Fruit fly (Drosophila melanogaster) whole organism, prepupa: ENCODE results near the gene CG32284.
A peak's percentile ranks its signal among the peaks of the same experiment; 100 is the strongest.

Source experiments
- Blimp-1 ChIP-seq: fragments of 200-800 bp; sonication (Bioruptor generic); optimal IDR thresholded peaks from 3 replicates; lab custom pipeline; 2017; ENCODE audit warnings: missing biosample characterization, missing genetic modification characterization, mild to moderate bottlenecking, moderate library complexity, missing genetic modification reagents
- CG10631 ChIP-seq: fragments of 200-800 bp; sonication (Bioruptor generic); optimal IDR thresholded peaks from 2 replicates; lab custom pipeline; 2016; ENCODE audit warnings: missing biosample characterization, missing genetic modification characterization
- CG10669 ChIP-seq: fragments of 200-800 bp; sonication (Bioruptor generic); optimal IDR thresholded peaks from 3 replicates; lab custom pipeline; 2018; ENCODE audit warnings: missing biosample characterization, mild to moderate bottlenecking, missing genetic modification characterization, moderate library complexity
- CG11294 ChIP-seq: fragments of 200-800 bp; sonication (Bioruptor generic); IDR thresholded peaks from 2 replicates; pipeline ENCODE4 v1.3.6; 2022; ENCODE audit warnings: missing biosample characterization, missing genetic modification characterization
- CG11762 ChIP-seq: fragments of 200-800 bp; sonication (Bioruptor generic); optimal IDR thresholded peaks from 3 replicates; lab custom pipeline; 2016; ENCODE audit warnings: missing biosample characterization, missing genetic modification characterization; ENCODE audit not compliant: insufficient read depth
- CG11902 ChIP-seq: fragments of 200-800 bp; sonication (Bioruptor generic); optimal IDR thresholded peaks from 3 replicates; lab custom pipeline; 2016; ENCODE audit warnings: missing biosample characterization, missing genetic modification characterization
- CG15336 ChIP-seq: fragments of 200-800 bp; sonication (Bioruptor generic); IDR thresholded peaks from 2 replicates; pipeline ENCODE4 v1.3.6; 2022; ENCODE audit warnings: missing biosample characterization, missing genetic modification characterization
- CG1621 ChIP-seq: fragments of 200-800 bp; sonication (Bioruptor generic); optimal IDR thresholded peaks from 3 replicates; lab custom pipeline; 2018; ENCODE audit warnings: missing biosample characterization, mild to moderate bottlenecking, missing genetic modification characterization
- CG16779 ChIP-seq: fragments of 200-800 bp; sonication (Bioruptor generic); optimal IDR thresholded peaks from 3 replicates; lab custom pipeline; 2017; ENCODE audit warnings: missing biosample characterization, mild to moderate bottlenecking, missing genetic modification characterization
- CG3032 ChIP-seq: fragments of 200-800 bp; optimal IDR thresholded peaks from 2 replicates; lab custom pipeline; 2019; ENCODE audit warnings: missing biosample characterization, mild to moderate bottlenecking, missing genetic modification characterization, moderate library complexity
- CG32006 ChIP-seq: fragments of 200-800 bp; sonication (Bioruptor generic); optimal IDR thresholded peaks from 3 replicates; lab custom pipeline; 2017; ENCODE audit warnings: missing biosample characterization, mild to moderate bottlenecking, missing genetic modification characterization
- CG34406 ChIP-seq: fragments of 200-800 bp; sonication (Bioruptor generic); optimal IDR thresholded peaks from 3 replicates; lab custom pipeline; 2016; ENCODE audit warnings: missing biosample characterization, missing genetic modification characterization
- CG3919 ChIP-seq: fragments of 200-800 bp; sonication (Bioruptor generic); optimal IDR thresholded peaks from 3 replicates; lab custom pipeline; 2016; ENCODE audit warnings: missing biosample characterization, missing genetic modification characterization
- CG4318 ChIP-seq: fragments of 200-800 bp; sonication (Bioruptor generic); optimal IDR thresholded peaks from 3 replicates; lab custom pipeline; 2017; ENCODE audit warnings: missing biosample characterization, mild to moderate bottlenecking, missing genetic modification characterization
- CG6808 ChIP-seq: fragments of 200-800 bp; sonication (Bioruptor generic); optimal IDR thresholded peaks from 3 replicates; lab custom pipeline; 2017; ENCODE audit warnings: missing biosample characterization, missing genetic modification characterization, mild to moderate bottlenecking, moderate library complexity, missing genetic modification reagents
- CG6854 ChIP-seq: fragments of 200-800 bp; sonication (Bioruptor generic); optimal IDR thresholded peaks from 2 replicates; lab custom pipeline; 2017; ENCODE audit warnings: missing biosample characterization, mild to moderate bottlenecking, missing genetic modification characterization
- CG7368 ChIP-seq: fragments of 200-800 bp; sonication (Bioruptor generic); optimal IDR thresholded peaks from 3 replicates; lab custom pipeline; 2016; ENCODE audit warnings: missing biosample characterization, missing genetic modification characterization
- CG8119 ChIP-seq: fragments of 200-800 bp; sonication (Bioruptor generic); IDR thresholded peaks from 3 replicates; pipeline ENCODE4 v1.3.6; 2022; ENCODE audit warnings: missing biosample characterization, missing genetic modification characterization
- CG8319 ChIP-seq: fragments of 200-800 bp; sonication (Bioruptor generic); optimal IDR thresholded peaks from 3 replicates; lab custom pipeline; 2016; ENCODE audit warnings: missing biosample characterization, missing genetic modification characterization
- CG9139 ChIP-seq: fragments of 200-800 bp; sonication (Bioruptor generic); optimal IDR thresholded peaks from 3 replicates; lab custom pipeline; 2017; ENCODE audit warnings: missing biosample characterization, mild to moderate bottlenecking, missing genetic modification characterization
- Eip75B ChIP-seq: fragments of 200-800 bp; sonication (Bioruptor generic); optimal IDR thresholded peaks from 3 replicates; lab custom pipeline; 2016; ENCODE audit warnings: missing biosample characterization, missing genetic modification characterization
- Eip93F ChIP-seq: fragments of 200-800 bp; sonication (Bioruptor generic); optimal IDR thresholded peaks from 2 replicates; lab custom pipeline; 2016; ENCODE audit warnings: missing biosample characterization, mild to moderate bottlenecking, missing genetic modification characterization
- Ets21C ChIP-seq: fragments of 200-800 bp; sonication (Bioruptor generic); optimal IDR thresholded peaks from 3 replicates; lab custom pipeline; 2016; ENCODE audit warnings: missing biosample characterization, missing genetic modification characterization
- Ets96B ChIP-seq: fragments of 200-800 bp; optimal IDR thresholded peaks from 2 replicates; lab custom pipeline; 2019; ENCODE audit warnings: missing biosample characterization, mild to moderate bottlenecking, missing genetic modification characterization, moderate library complexity
- Gug ChIP-seq: fragments of 200-800 bp; sonication (Bioruptor generic); IDR thresholded peaks from 2 replicates; pipeline ENCODE4 v1.3.6; 2022; ENCODE audit warnings: missing biosample characterization, missing genetic modification characterization
- Hr38 ChIP-seq: sonication (Bioruptor generic); optimal IDR thresholded peaks from 2 replicates; lab custom pipeline; 2016; ENCODE audit warnings: missing biosample characterization, missing genetic modification characterization
- Hr39 ChIP-seq: fragments of 200-800 bp; sonication (Bioruptor generic); optimal IDR thresholded peaks from 2 replicates; lab custom pipeline; 2016; ENCODE audit warnings: missing biosample characterization, missing genetic modification characterization
- Hr4 ChIP-seq: fragments of 200-800 bp; sonication (Bioruptor generic); optimal IDR thresholded peaks from 3 replicates; lab custom pipeline; 2016; ENCODE audit warnings: missing biosample characterization, missing genetic modification characterization
- Lpt ChIP-seq: fragments of 200-800 bp; sonication (Bioruptor generic); optimal IDR thresholded peaks from 3 replicates; lab custom pipeline; 2016; ENCODE audit warnings: missing biosample characterization, missing genetic modification characterization
- Met ChIP-seq: fragments of 200-800 bp; sonication (Bioruptor generic); optimal IDR thresholded peaks from 3 replicates; lab custom pipeline; 2016; ENCODE audit warnings: missing biosample characterization, missing genetic modification characterization
- Smox ChIP-seq: fragments of 200-800 bp; sonication (Bioruptor generic); optimal IDR thresholded peaks from 3 replicates; lab custom pipeline; 2016; ENCODE audit warnings: missing biosample characterization, missing genetic modification characterization
- Sox102F ChIP-seq: fragments of 200-800 bp; sonication (Bioruptor generic); optimal IDR thresholded peaks from 2 replicates; lab custom pipeline; 2016; ENCODE audit warnings: missing biosample characterization, mild to moderate bottlenecking, missing genetic modification characterization
- Sox15 ChIP-seq: fragments of 200-800 bp; sonication (Bioruptor generic); optimal IDR thresholded peaks from 3 replicates; lab custom pipeline; 2016; ENCODE audit warnings: missing biosample characterization, missing genetic modification characterization
- achi ChIP-seq: fragments of 200-800 bp; sonication (Bioruptor generic); optimal IDR thresholded peaks from 3 replicates; lab custom pipeline; 2016; ENCODE audit warnings: missing biosample characterization, missing genetic modification characterization
- acj6 ChIP-seq: fragments of 200-800 bp; sonication (Bioruptor generic); optimal IDR thresholded peaks from 3 replicates; lab custom pipeline; 2016; ENCODE audit warnings: missing biosample characterization, missing genetic modification characterization
- dac ChIP-seq: fragments of 200-800 bp; sonication (Bioruptor generic); optimal IDR thresholded peaks from 2 replicates; lab custom pipeline; 2017; ENCODE audit warnings: missing biosample characterization, mild to moderate bottlenecking, missing genetic modification characterization
- dsx ChIP-seq: fragments of 200-800 bp; optimal IDR thresholded peaks from 3 replicates; lab custom pipeline; 2019; ENCODE audit warnings: missing biosample characterization, mild to moderate bottlenecking, missing genetic modification characterization, moderate library complexity; ENCODE audit not compliant: poor library complexity, severe bottlenecking
- eg ChIP-seq: fragments of 200-800 bp; sonication (Bioruptor generic); IDR thresholded peaks from 3 replicates; pipeline ENCODE4 v1.3.6; 2022; ENCODE audit warnings: missing biosample characterization, missing genetic modification characterization
- esn ChIP-seq: fragments of 200-800 bp; sonication (Bioruptor generic); optimal IDR thresholded peaks from 2 replicates; lab custom pipeline; 2016; ENCODE audit warnings: missing biosample characterization, mild to moderate bottlenecking, missing genetic modification characterization, moderate library complexity
- fd59A ChIP-seq: fragments of 200-800 bp; sonication (Bioruptor generic); optimal IDR thresholded peaks from 2 replicates; lab custom pipeline; 2017; ENCODE audit warnings: missing biosample characterization, mild to moderate bottlenecking, missing genetic modification characterization, missing genetic modification reagents
- fd85E ChIP-seq: fragments of 200-800 bp; sonication (Bioruptor generic); optimal IDR thresholded peaks from 3 replicates; lab custom pipeline; 2016; ENCODE audit warnings: missing biosample characterization, missing genetic modification characterization
- lz ChIP-seq: fragments of 200-800 bp; sonication (Bioruptor generic); optimal IDR thresholded peaks from 3 replicates; lab custom pipeline; 2016; ENCODE audit warnings: missing biosample characterization, missing genetic modification characterization
- salr ChIP-seq, 2 experiments: fragments of 200-800 bp; sonication (Bioruptor generic); optimal IDR thresholded peaks; 3 replicates each; lab custom pipeline; 2016 to 2018; ENCODE audit warnings: missing biosample characterization in 2 of 2, missing genetic modification characterization in 2 of 2, mild to moderate bottlenecking in 1 of 2
- spab ChIP-seq: fragments of 200-800 bp; sonication (Bioruptor generic); optimal IDR thresholded peaks from 2 replicates; lab custom pipeline; 2017; ENCODE audit warnings: missing biosample characterization, mild to moderate bottlenecking, missing genetic modification characterization, missing genetic modification reagents
- ss ChIP-seq, 2 experiments: fragments of 200-800 bp; sonication (Bioruptor generic); optimal IDR thresholded peaks; 2 replicates in 1 of 2; 3 replicates in 1 of 2; lab custom pipeline; 2017 to 2018; ENCODE audit warnings: mild to moderate bottlenecking in 2 of 2, missing biosample characterization in 2 of 2, missing genetic modification characterization in 2 of 2, moderate library complexity in 1 of 2
- svp ChIP-seq: fragments of 200-800 bp; sonication (Bioruptor generic); peaks from one replicate; lab custom pipeline; 2016; ENCODE audit warnings: missing biosample characterization, missing genetic modification characterization
- vri ChIP-seq: fragments of 200-800 bp; sonication (Bioruptor generic); optimal IDR thresholded peaks from 3 replicates; lab custom pipeline; 2016; ENCODE audit warnings: missing biosample characterization, mild to moderate bottlenecking, missing genetic modification characterization

CG32284 gene

DNA sequence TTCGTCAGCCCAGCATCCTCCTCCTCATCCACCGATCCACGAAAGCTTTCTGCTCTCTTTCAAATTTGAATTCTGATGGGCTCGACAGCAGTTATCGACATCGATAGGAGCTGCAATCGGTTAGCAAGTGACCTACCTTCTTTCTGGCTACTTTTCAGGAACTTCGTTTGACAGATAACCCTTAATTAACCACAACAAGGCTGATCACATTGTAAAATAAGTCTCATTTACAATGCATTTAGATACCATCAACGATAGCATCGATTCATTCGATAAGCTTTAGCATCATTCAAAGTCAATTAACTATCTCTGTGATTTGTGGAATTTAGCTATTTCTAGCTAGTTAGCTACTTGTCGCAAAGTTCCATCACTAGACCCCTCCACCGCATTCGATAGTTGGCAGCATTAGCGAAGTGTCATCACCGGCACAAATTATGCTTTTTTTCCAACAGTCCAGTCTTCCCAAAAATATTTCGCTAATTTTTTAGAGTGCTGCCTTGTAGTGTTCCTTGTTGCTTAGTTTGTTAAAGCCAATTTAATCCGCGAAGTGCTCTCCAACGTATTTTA is 7.9 kb upstream of the CG32284 start, which contains the start of the genes MnM and Girdin (continued):
- TF ChIP-seq Eip93F (no peak), esn (GFP tag; lab: Kevin White, UChicago) (peak; percentile 76), acj6 (GFP tag; lab: Kevin White, UChicago) (no peak), CG3032 (peak; percentile 44), CG10669 (GFP tag; lab: Kevin White, UChicago) (no peak), Sox102F (GFP tag; lab: Kevin White, UChicago) (no peak), CG11294 (GFP tag; lab: Robert Waterston, UW) (no peak), Eip75B (GFP tag; lab: Kevin White, UChicago) (no peak), CG15336 (GFP tag; lab: Robert Waterston, UW) (no peak), Lpt (GFP tag; lab: Kevin White, UChicago) (peak; percentile 19), fd59A (GFP tag; lab: Kevin White, UChicago) (peak; percentile 6), CG11902 (GFP tag; lab: Kevin White, UChicago) (no peak), CG6854 (no peak)
- TF ChIP-seq, all 60 proteins: peak for 13

- TF ChIP-seq CG8119 (peak; percentile 84), lz (peak; percentile 93), Smox (GFP tag; lab: Kevin White, UChicago) (no peak), CG4318 (GFP tag; lab: Kevin White, UChicago) (no peak), Hr39 (GFP tag; lab: Kevin White, UChicago) (peak; percentile 95), Eip75B (GFP tag; lab: Kevin White, UChicago) (peak; percentile 96), Met (GFP tag; lab: Kevin White, UChicago) (peak; percentile 93), ss (GFP tag; optimal IDR thresholded peaks at IDR 0.05; lab: Kevin White, UChicago) (peak in 1 of 2 experiments; percentile 89), Ets96B (tag; lab: Kevin White, UChicago) (peak; percentile 95), CG6854 (peak; percentile 89), Hr38 (GFP tag; lab: Kevin White, UChicago) (no peak), Sox102F (GFP tag; lab: Kevin White, UChicago) (no peak), svp (GFP tag; lab: Kevin White, UChicago) (no peak), CG11294 (GFP tag; lab: Robert Waterston, UW) (peak; percentile 78), eg (GFP tag; lab: Robert Waterston, UW) (peak; percentile 95), vri (GFP tag; lab: Kevin White, UChicago) (no peak), CG6808 (peak; percentile 91), spab (GFP tag; lab: Kevin White, UChicago) (peak; percentile 92), CG1621 (tag; lab: Kevin White, UChicago) (peak; percentile 92), CG7368 (GFP tag; lab: Kevin White, UChicago) (peak; percentile 88), CG8319 (GFP tag; lab: Kevin White, UChicago) (peak; percentile 85), CG34406 (peak; percentile 89), CG10669 (GFP tag; lab: Kevin White, UChicago) (peak; percentile 93), fd85E (GFP tag; lab: Kevin White, UChicago) (peak; percentile 67), CG16779 (tag; lab: Kevin White, UChicago) (peak; percentile 82), CG32006 (GFP tag; lab: Kevin White, UChicago) (peak; percentile 85), Blimp-1 (peak; percentile 76), acj6 (GFP tag; lab: Kevin White, UChicago) (peak; percentile 89), Sox15 (peak; percentile 77), Hr4 (GFP tag; lab: Kevin White, UChicago) (peak; percentile 75), CG3919 (GFP tag; lab: Kevin White, UChicago) (peak; percentile 94), CG10631 (GFP tag; lab: Kevin White, UChicago) (no peak), Ets21C (peak; percentile 88), Lpt (GFP tag; lab: Kevin White, UChicago) (peak; percentile 76), CG11762 (GFP tag; lab: Kevin White, UChicago) (peak; percentile 83), CG15336 (GFP tag; lab: Robert Waterston, UW) (peak; percentile 88), CG11902 (GFP tag; lab: Kevin White, UChicago) (peak; percentile 83), achi (GFP tag; lab: Kevin White, UChicago) (no peak), CG9139 (GFP tag; lab: Kevin White, UChicago) (peak; percentile 86), dac (GFP tag; lab: Kevin White, UChicago) (peak; percentile 35), salr (GFP tag; optimal IDR thresholded peaks at IDR 0.05; lab: Kevin White, UChicago) (peak in 1 of 2 experiments; percentile 84), Gug (GFP tag; lab: Robert Waterston, UW) (peak; percentile 86), dsx (GFP tag; lab: Kevin White, UChicago) (peak; percentile 94)
These were observed 7.0 kb upstream of the CG32284 start for dm6 chr3L:3179474-3179873.
